Fruit fly (Drosophila melanogaster) whole organism, embryonic: ENCODE measurements around the gene bbg.

Experiments
- Bdp1 ChIP-seq: fragments of 200-800 bp; sonication (Bioruptor generic); optimal IDR thresholded peaks from 3 replicates; lab custom pipeline; 2016; ENCODE audit warnings: missing biosample characterization, missing genetic modification characterization
- CG10147 ChIP-seq: fragments of 200-800 bp; sonication (Bioruptor generic); optimal IDR thresholded peaks from 2 replicates; lab custom pipeline; 2019; ENCODE audit warnings: missing biosample characterization, mild to moderate bottlenecking, missing genetic modification characterization, moderate library complexity
- CG10565 ChIP-seq: fragments of 200-800 bp; sonication (Bioruptor generic); optimal IDR thresholded peaks from 3 replicates; lab custom pipeline; 2016; ENCODE audit warnings: missing biosample characterization, mild to moderate bottlenecking, missing genetic modification characterization
- CG12104 ChIP-seq: fragments of 200-800 bp; sonication (Bioruptor generic); optimal IDR thresholded peaks from 3 replicates; lab custom pipeline; 2016; ENCODE audit warnings: missing biosample characterization, missing genetic modification characterization
- CG13123 ChIP-seq: fragments of 200-800 bp; sonication (Bioruptor generic); optimal IDR thresholded peaks from 2 replicates; lab custom pipeline; 2016; ENCODE audit warnings: missing biosample characterization, missing genetic modification characterization
- CG13624 ChIP-seq: fragments of 200-800 bp; sonication (Bioruptor generic); optimal IDR thresholded peaks from 2 replicates; lab custom pipeline; 2016; ENCODE audit warnings: missing biosample characterization, missing genetic modification characterization
- CG13775 ChIP-seq: fragments of 200-800 bp; sonication (Bioruptor generic); optimal IDR thresholded peaks from 3 replicates; lab custom pipeline; 2017; ENCODE audit warnings: missing biosample characterization, mild to moderate bottlenecking, missing genetic modification characterization
- CG14965 ChIP-seq: fragments of 200-800 bp; sonication (Bioruptor generic); optimal IDR thresholded peaks from 2 replicates; lab custom pipeline; 2016; ENCODE audit warnings: missing biosample characterization, missing genetic modification characterization, borderline replicate concordance
- CG15011 ChIP-seq: fragments of 200-800 bp; sonication (Bioruptor generic); optimal IDR thresholded peaks from 3 replicates; lab custom pipeline; 2018; ENCODE audit warnings: missing biosample characterization, mild to moderate bottlenecking, missing genetic modification characterization
- CG16813 ChIP-seq: fragments of 200-800 bp; sonication (Bioruptor generic); IDR thresholded peaks from 3 replicates; pipeline ENCODE4 v1.3.6; 2022; ENCODE audit warnings: missing biosample characterization, missing genetic modification characterization; ENCODE audit not compliant: partially characterized antibody
- CG16863 ChIP-seq: fragments of 200-800 bp; sonication (Bioruptor generic); optimal IDR thresholded peaks from 3 replicates; lab custom pipeline; 2016; ENCODE audit warnings: missing biosample characterization, missing genetic modification characterization
- CG17359 ChIP-seq: fragments of 200-800 bp; sonication (Bioruptor generic); optimal IDR thresholded peaks from 3 replicates; lab custom pipeline; 2018; ENCODE audit warnings: missing biosample characterization, mild to moderate bottlenecking, missing genetic modification characterization, moderate library complexity
- CG18476 ChIP-seq: fragments of 200-800 bp; sonication (Bioruptor generic); optimal IDR thresholded peaks from 2 replicates; lab custom pipeline; 2016; ENCODE audit warnings: missing biosample characterization, mild to moderate bottlenecking, missing genetic modification characterization
- CG2129 ChIP-seq: fragments of 200-800 bp; sonication (Bioruptor generic); IDR thresholded peaks from 2 replicates; pipeline ENCODE4 v1.3.6; 2022; ENCODE audit warnings: missing biosample characterization, missing genetic modification characterization; ENCODE audit not compliant: partially characterized antibody
- CG2712 ChIP-seq: fragments of 200-800 bp; optimal IDR thresholded peaks from 3 replicates; lab custom pipeline; 2019; ENCODE audit warnings: missing biosample characterization, mild to moderate bottlenecking, missing genetic modification characterization, moderate library complexity
- CG3065 ChIP-seq: fragments of 200-800 bp; sonication (Bioruptor generic); optimal IDR thresholded peaks from 2 replicates; lab custom pipeline; 2016; ENCODE audit warnings: missing biosample characterization, missing genetic modification characterization
- CG31388 ChIP-seq: fragments of 200-800 bp; sonication (Bioruptor generic); optimal IDR thresholded peaks from 2 replicates; lab custom pipeline; 2016; ENCODE audit warnings: missing biosample characterization, missing genetic modification characterization
- CG33213 ChIP-seq: fragments of 200-800 bp; sonication (Bioruptor generic); optimal IDR thresholded peaks from 3 replicates; lab custom pipeline; 2016; ENCODE audit warnings: missing biosample characterization, missing genetic modification characterization
- CG33557 ChIP-seq: fragments of 200-800 bp; sonication (Bioruptor generic); optimal IDR thresholded peaks from 2 replicates; lab custom pipeline; 2019; ENCODE audit warnings: missing biosample characterization, mild to moderate bottlenecking, missing genetic modification characterization, moderate library complexity
- CG3995 ChIP-seq: fragments of 200-800 bp; sonication (Bioruptor generic); optimal IDR thresholded peaks from 3 replicates; lab custom pipeline; 2016; ENCODE audit warnings: missing biosample characterization, missing genetic modification characterization
- CG4820 ChIP-seq: fragments of 200-800 bp; sonication (Bioruptor generic); optimal IDR thresholded peaks from 3 replicates; lab custom pipeline; 2016; ENCODE audit warnings: missing biosample characterization, missing genetic modification characterization
- CG5245 ChIP-seq: fragments of 200-800 bp; sonication (Bioruptor generic); optimal IDR thresholded peaks from 3 replicates; lab custom pipeline; 2016; ENCODE audit warnings: missing biosample characterization, missing genetic modification characterization
- CG6654 ChIP-seq: fragments of 200-800 bp; sonication (Bioruptor generic); optimal IDR thresholded peaks from 2 replicates; lab custom pipeline; 2017; ENCODE audit warnings: missing biosample characterization, mild to moderate bottlenecking, missing genetic modification characterization
- CG8478 ChIP-seq: fragments of >200 bp; optimal IDR thresholded peaks from 2 replicates; lab custom pipeline; 2018
- Dip3 ChIP-seq: fragments of 200-800 bp; sonication (Bioruptor generic); optimal IDR thresholded peaks from 3 replicates; lab custom pipeline; 2016; ENCODE audit warnings: missing biosample characterization, missing genetic modification characterization
- E2f1 ChIP-seq: fragments of 200-800 bp; sonication (Bioruptor generic); IDR thresholded peaks from 2 replicates; pipeline ENCODE4 v1.3.6; 2022; ENCODE audit warnings: missing biosample characterization, missing genetic modification characterization
- E2f2 ChIP-seq: fragments of 200-800 bp; sonication (Bioruptor generic); IDR thresholded peaks from 2 replicates; pipeline ENCODE4 v1.3.6; 2022; ENCODE audit warnings: missing biosample characterization, missing genetic modification characterization
- Elba2 ChIP-seq: fragments of 200-800 bp; sonication (Bioruptor generic); optimal IDR thresholded peaks from 3 replicates; lab custom pipeline; 2016; ENCODE audit warnings: missing biosample characterization, missing genetic modification characterization
- H15 ChIP-seq: fragments of 200-800 bp; sonication (Bioruptor generic); IDR thresholded peaks from 3 replicates; pipeline ENCODE4 v1.3.6; 2022; ENCODE audit warnings: missing biosample characterization, missing genetic modification characterization
- HLHmδ ChIP-seq: fragments of 200-800 bp; sonication (Bioruptor generic); optimal IDR thresholded peaks from 2 replicates; lab custom pipeline; 2018; ENCODE audit warnings: missing biosample characterization, mild to moderate bottlenecking, missing genetic modification characterization, moderate library complexity
- HmgD ChIP-seq: fragments of 200-800 bp; sonication (Bioruptor generic); optimal IDR thresholded peaks from 3 replicates; lab custom pipeline; 2016; ENCODE audit warnings: missing biosample characterization, missing genetic modification characterization
- HmgZ ChIP-seq: fragments of 200-800 bp; sonication (Bioruptor generic); optimal IDR thresholded peaks from 2 replicates; lab custom pipeline; 2018; ENCODE audit warnings: missing biosample characterization, mild to moderate bottlenecking, missing genetic modification characterization
- NfI ChIP-seq: fragments of 200-800 bp; sonication (Bioruptor generic); optimal IDR thresholded peaks from 3 replicates; lab custom pipeline; 2018; ENCODE audit warnings: missing biosample characterization, mild to moderate bottlenecking, missing genetic modification characterization, moderate library complexity
- Ravus ChIP-seq: fragments of 200-800 bp; sonication (Bioruptor generic); IDR thresholded peaks from 2 replicates; pipeline ENCODE4 v1.3.6; 2022; ENCODE audit warnings: missing biosample characterization, missing genetic modification characterization
- TFAM ChIP-seq: fragments of 200-800 bp; sonication (Bioruptor generic); optimal IDR thresholded peaks from 2 replicates; lab custom pipeline; 2017; ENCODE audit warnings: missing biosample characterization, missing genetic modification characterization, inconsistent platforms
- ac ChIP-seq: fragments of 200-800 bp; sonication (Bioruptor generic); optimal IDR thresholded peaks from 3 replicates; lab custom pipeline; 2017; ENCODE audit warnings: missing biosample characterization, mild to moderate bottlenecking, missing genetic modification characterization
- bab2 ChIP-seq: fragments of 200-800 bp; sonication (Bioruptor generic); optimal IDR thresholded peaks from 2 replicates; lab custom pipeline; 2016; ENCODE audit warnings: missing biosample characterization, missing genetic modification characterization
- cad ChIP-seq: fragments of >200 bp; optimal IDR thresholded peaks from 2 replicates; lab custom pipeline; 2017; ENCODE audit warnings: missing biosample characterization, missing genetic modification characterization
- cwo ChIP-seq: fragments of 200-800 bp; sonication (Bioruptor generic); optimal IDR thresholded peaks from 3 replicates; lab custom pipeline; 2017; ENCODE audit warnings: missing biosample characterization, missing genetic modification characterization, mild to moderate bottlenecking, moderate library complexity, missing genetic modification reagents
- dimm ChIP-seq: fragments of 200-800 bp; sonication (Bioruptor generic); IDR thresholded peaks from 2 replicates; pipeline ENCODE4 v1.3.6; 2022; ENCODE audit warnings: missing biosample characterization, missing genetic modification characterization
- fd96Cb ChIP-seq: fragments of 200-800 bp; sonication (Bioruptor generic); optimal IDR thresholded peaks from 2 replicates; lab custom pipeline; 2018; ENCODE audit warnings: missing biosample characterization, mild to moderate bottlenecking, missing genetic modification characterization, moderate library complexity
- gce ChIP-seq: fragments of 200-800 bp; sonication (Bioruptor generic); IDR thresholded peaks from 3 replicates; pipeline ENCODE4 v1.3.6; 2022; ENCODE audit warnings: missing biosample characterization, missing genetic modification characterization
- her ChIP-seq: fragments of 200-800 bp; sonication (Bioruptor generic); optimal IDR thresholded peaks from 2 replicates; lab custom pipeline; 2016; ENCODE audit warnings: missing biosample characterization, missing genetic modification characterization
- kah ChIP-seq: fragments of 200-800 bp; sonication (Bioruptor generic); optimal IDR thresholded peaks from 2 replicates; lab custom pipeline; 2018; ENCODE audit warnings: missing biosample characterization, mild to moderate bottlenecking, missing genetic modification characterization
- klu ChIP-seq: fragments of 200-800 bp; sonication (Bioruptor generic); IDR thresholded peaks from 2 replicates; pipeline ENCODE4 v1.3.6; 2022; ENCODE audit warnings: missing biosample characterization, missing genetic modification characterization
- ttk ChIP-seq: fragments of 200-800 bp; sonication (Bioruptor generic); IDR thresholded peaks from 2 replicates; pipeline ENCODE4 v2.1.2; 2022; ENCODE audit warnings: missing biosample characterization, missing genetic modification characterization
- tx ChIP-seq: fragments of 200-800 bp; sonication (Bioruptor generic); optimal IDR thresholded peaks from 2 replicates; lab custom pipeline; 2016; ENCODE audit warnings: missing biosample characterization, missing genetic modification characterization
- usp ChIP-seq: fragments of >200 bp; optimal IDR thresholded peaks from 2 replicates; lab custom pipeline; 2017; ENCODE audit warnings: missing biosample characterization, missing genetic modification characterization
- wek ChIP-seq: fragments of 200-800 bp; sonication (Bioruptor generic); optimal IDR thresholded peaks from 3 replicates; lab custom pipeline; 2018; ENCODE audit warnings: missing biosample characterization, mild to moderate bottlenecking, missing genetic modification characterization, moderate library complexity
- z ChIP-seq: fragments of 200-800 bp; sonication (Bioruptor generic); IDR thresholded peaks from 3 replicates; pipeline ENCODE4 v1.3.6; 2022; ENCODE audit warnings: missing biosample characterization, missing genetic modification characterization

Gene bbg

dm6 chr3L:14448321-14449043, 87.6 kb downstream of the bbg start (continued):
- TF ChIP-seq tx (peak; percentile 73), CG8478 (lab: Kevin White, UChicago) (no peak), bab2 (GFP tag; lab: Kevin White, UChicago) (peak; percentile 86), E2f2 (GFP tag; lab: Robert Waterston, UW) (no peak; the same call in none of the 2 replicates), CG13624 (GFP tag; lab: Kevin White, UChicago) (peak; percentile 77), Dip3 (GFP tag; lab: Kevin White, UChicago) (peak; percentile 28), CG5245 (GFP tag; lab: Kevin White, UChicago) (peak; percentile 88), CG15011 (GFP tag; lab: Kevin White, UChicago) (peak; percentile 77), CG4820 (GFP tag; lab: Kevin White, UChicago) (peak; percentile 92), Elba2 (peak; percentile 98), CG18476 (GFP tag; lab: Kevin White, UChicago) (peak; percentile 86), CG31388 (GFP tag; lab: Kevin White, UChicago) (peak; percentile 84), ac (GFP tag; lab: Kevin White, UChicago) (peak; percentile 94), kah (GFP tag; lab: Kevin White, UChicago) (peak; percentile 76), wek (peak; percentile 68), CG10565 (peak; percentile 81), HmgZ (peak; percentile 55), HLHmδ (peak; percentile 24), NfI (GFP tag; lab: Kevin White, UChicago) (peak; percentile 83), CG6654 (GFP tag; lab: Kevin White, UChicago) (peak; percentile 53), CG17359 (peak; percentile 95), klu (GFP tag; lab: Robert Waterston, UW) (peak; percentile 53; the same call in 1 of the 2 replicates), HmgD (GFP tag; lab: Kevin White, UChicago) (no peak), z (GFP tag; lab: Robert Waterston, UW) (no peak), H15 (GFP tag; lab: Robert Waterston, UW) (peak; percentile 79), CG3065 (GFP tag; lab: Kevin White, UChicago) (peak; percentile 85), CG2129 (GFP tag; lab: Robert Waterston, UW) (no peak), Ravus (GFP tag; lab: Robert Waterston, UW) (peak; percentile 56), CG13775 (GFP tag; lab: Kevin White, UChicago) (peak; percentile 89), CG33557 (GFP tag; lab: Kevin White, UChicago) (peak; percentile 90), CG2712 (tag; lab: Kevin White, UChicago) (peak; percentile 97), CG13123 (peak; percentile 76), CG3995 (GFP tag; lab: Kevin White, UChicago) (no peak), ttk (GFP tag; lab: Robert Waterston, UW) (peak; percentile 92), E2f1 (GFP tag; lab: Robert Waterston, UW) (peak; percentile 93), CG16863 (peak; percentile 89), Bdp1 (GFP tag; lab: Kevin White, UChicago) (peak; percentile 83), dimm (GFP tag; lab: Robert Waterston, UW) (no peak), her (GFP tag; lab: Kevin White, UChicago) (peak; percentile 49), CG12104 (GFP tag; lab: Kevin White, UChicago) (peak; percentile 60), CG14965 (peak; percentile 35), CG33213 (GFP tag; lab: Kevin White, UChicago) (peak; percentile 65), gce (GFP tag; lab: Robert Waterston, UW) (peak; percentile 87; the same call in 2 of the 3 replicates), CG16813 (GFP tag; lab: Robert Waterston, UW) (no peak), fd96Cb (tag; lab: Kevin White, UChicago) (peak; percentile 94), cwo (GFP tag; lab: Kevin White, UChicago) (no peak), TFAM (GFP tag; lab: Kevin White, UChicago) (peak; percentile 82), usp (GFP tag; lab: Kevin White, UChicago) (no peak), CG10147 (GFP tag; lab: Kevin White, UChicago) (peak; percentile 77), cad (GFP tag; lab: Kevin White, UChicago) (peak; percentile 34)
